Worm (Caenorhabditis elegans) whole organism, early embryonic: ENCODE results near the gene syx-2.

Source experiments
- B0310.2 ChIP-seq: sonication (generic microtip); optimal IDR thresholded peaks from 2 replicates; lab custom pipeline; 2016; ENCODE audit warnings: mild to moderate bottlenecking, missing genetic modification characterization, missing compliant biosample characterization
- F13C5.2 ChIP-seq: sonication (generic microtip); optimal IDR thresholded peaks from 2 replicates; lab custom pipeline; 2017; ENCODE audit warnings: mild to moderate bottlenecking, missing genetic modification characterization, inconsistent platforms, missing compliant biosample characterization
- aly-1 ChIP-seq: sonication (generic microtip); optimal IDR thresholded peaks from 2 replicates; lab custom pipeline; 2016; ENCODE audit warnings: missing genetic modification characterization, missing compliant biosample characterization
- ama-1 ChIP-seq: fragments of 150-350 bp; optimal IDR thresholded peaks from 2 replicates; lab custom pipeline; 2014
- ceh-13 ChIP-seq: fragments of 200-800 bp; sonication (Bioruptor generic); optimal IDR thresholded peaks from 2 replicates; lab custom pipeline; 2018; ENCODE audit warnings: mild to moderate bottlenecking, missing genetic modification characterization, missing compliant biosample characterization
- ceh-36 ChIP-seq: sonication (generic microtip); optimal IDR thresholded peaks from 2 replicates; lab custom pipeline; 2016; ENCODE audit warnings: missing genetic modification characterization, inconsistent platforms, missing compliant biosample characterization
- ets-7 ChIP-seq: sonication (generic microtip); optimal IDR thresholded peaks from 2 replicates; lab custom pipeline; 2016; ENCODE audit warnings: missing genotype, missing genetic modification characterization, missing compliant biosample characterization
- flt-1 ChIP-seq: fragments of 200-800 bp; sonication (Bioruptor generic); IDR thresholded peaks from 2 replicates; pipeline ENCODE4 v1.3.6; 2022; ENCODE audit warnings: missing genetic modification characterization, missing compliant biosample characterization
- hmbx-1 ChIP-seq: sonication (generic microtip); optimal IDR thresholded peaks from 2 replicates; lab custom pipeline; 2016; ENCODE audit warnings: mild to moderate bottlenecking, missing genetic modification characterization, missing compliant biosample characterization
- hmg-4 ChIP-seq: fragments of 200-800 bp; sonication (Bioruptor generic); optimal IDR thresholded peaks from 2 replicates; lab custom pipeline; 2018; ENCODE audit warnings: mild to moderate bottlenecking, missing genetic modification characterization, missing compliant biosample characterization
- hnd-1 ChIP-seq: sonication (generic microtip); optimal IDR thresholded peaks from 2 replicates; lab custom pipeline; 2016; ENCODE audit warnings: missing genetic modification characterization, missing compliant biosample characterization
- pes-1 ChIP-seq: fragments of 200-800 bp; sonication (Bioruptor generic); IDR thresholded peaks from 2 replicates; pipeline ENCODE4 v1.3.6; 2022; ENCODE audit warnings: missing genetic modification reagents, missing genetic modification characterization, missing compliant biosample characterization
- scrt-1 ChIP-seq: fragments of 200-800 bp; sonication (Bioruptor generic); IDR thresholded peaks from 2 replicates; pipeline ENCODE4 v1.3.6; 2022; ENCODE audit warnings: missing genetic modification characterization, missing compliant biosample characterization
- sea-1 ChIP-seq: fragments of 200-800 bp; sonication (Bioruptor generic); conservative IDR thresholded peaks from 2 replicates; pipeline ENCODE4 v1.3.6; 2022; ENCODE audit warnings: missing genetic modification characterization, missing compliant biosample characterization
- tbx-11 ChIP-seq: fragments of 200-800 bp; sonication (Bioruptor generic); IDR thresholded peaks from 2 replicates; pipeline ENCODE4 v1.3.6; 2022; ENCODE audit warnings: missing genetic modification characterization, missing compliant biosample characterization
- tbx-37 ChIP-seq: fragments of 200-800 bp; sonication (Bioruptor generic); conservative IDR thresholded peaks from 2 replicates; pipeline ENCODE4 v1.3.6; 2022; ENCODE audit warnings: missing genetic modification reagents, missing genetic modification characterization, missing compliant biosample characterization
- tra-4 ChIP-seq: sonication (generic microtip); optimal IDR thresholded peaks from 2 replicates; lab custom pipeline; 2017; ENCODE audit warnings: missing genetic modification characterization, missing compliant biosample characterization

Gene syx-2

ce11 chrX:13941865-13942264, 18.1 kb upstream of the syx-2 start:
- no peak for TF ChIP-seq aly-1 (tag; lab: Kevin White, UChicago)
- no peak for TF ChIP-seq ama-1
- no peak for TF ChIP-seq hmg-4 (GFP tag; lab: Kevin White, UChicago)
- no peak for TF ChIP-seq tbx-11 (GFP tag; lab: Robert Waterston, UW)
- TF ChIP-seq hnd-1 = no peak
- no peak for TF ChIP-seq scrt-1 (GFP tag; lab: Robert Waterston, UW)
- TF ChIP-seq ceh-13 (GFP tag; lab: Kevin White, UChicago) = no peak
- no peak for TF ChIP-seq pes-1 (GFP tag; lab: Robert Waterston, UW)
- TF ChIP-seq sea-1 = no peak
- TF ChIP-seq ets-7 = no peak
- no peak for TF ChIP-seq ceh-36 (tag; lab: Kevin White, UChicago)
- TF ChIP-seq flt-1 (GFP tag; lab: Robert Waterston, UW) = no peak
- TF ChIP-seq B0310.2 (tag; lab: Kevin White, UChicago) = no peak
- TF ChIP-seq F13C5.2 = no peak
- no peak for TF ChIP-seq hmbx-1
- TF ChIP-seq tbx-37 (GFP tag; lab: Robert Waterston, UW) = no peak
- TF ChIP-seq tra-4 (tag; lab: Kevin White, UChicago) = no peak

ce11 chrX:13944184-13944583, 15.8 kb upstream of the syx-2 start:
- TF ChIP-seq ama-1 (no peak), aly-1 (tag; lab: Kevin White, UChicago) (no peak), F13C5.2 (peak; percentile 26), ceh-36 (tag; lab: Kevin White, UChicago) (no peak), ceh-13 (GFP tag; lab: Kevin White, UChicago) (no peak)

- no peak for TF ChIP-seq flt-1 (GFP tag; lab: Robert Waterston, UW)
Observed at ce11 chrX:13945090-13945489, 14.9 kb upstream of the syx-2 start.

- TF ChIP-seq hnd-1 (no peak), pes-1 (GFP tag; lab: Robert Waterston, UW) (peak; percentile 20; the same call in 1 of the 2 replicates), F13C5.2 (peak; percentile 70), tbx-37 (GFP tag; lab: Robert Waterston, UW) (no peak), hmg-4 (GFP tag; lab: Kevin White, UChicago) (peak; percentile 69)
Observed at ce11 chrX:13945524-13945923, 14.4 kb upstream of the syx-2 start.

ce11 chrX:13946693-13947583, 13.0 kb upstream of the syx-2 start:
- TF ChIP-seq tbx-11 (GFP tag; lab: Robert Waterston, UW) (no peak), ama-1 (no peak), ceh-36 (tag; lab: Kevin White, UChicago) (no peak), tbx-37 (GFP tag; lab: Robert Waterston, UW) (no peak), hmbx-1 (no peak)

- TF ChIP-seq hnd-1 (no peak), B0310.2 (tag; lab: Kevin White, UChicago) (no peak), tbx-37 (GFP tag; lab: Robert Waterston, UW) (no peak), sea-1 (no peak), ceh-36 (tag; lab: Kevin White, UChicago) (no peak), hmbx-1 (no peak), tbx-11 (GFP tag; lab: Robert Waterston, UW) (0 out of 2 replicates have a peak, but pooled peaks have one; percentile 47), ets-7 (no peak), hmg-4 (GFP tag; lab: Kevin White, UChicago) (peak; percentile 87), aly-1 (tag; lab: Kevin White, UChicago) (peak; percentile 62), ama-1 (no peak), flt-1 (GFP tag; lab: Robert Waterston, UW) (no peak), scrt-1 (GFP tag; lab: Robert Waterston, UW) (no peak), tra-4 (tag; lab: Kevin White, UChicago) (no peak), F13C5.2 (peak; percentile 62), ceh-13 (GFP tag; lab: Kevin White, UChicago) (no peak), pes-1 (GFP tag; lab: Robert Waterston, UW) (no peak)
Observed at ce11 chrX:13948167-13948566, 11.8 kb upstream of the syx-2 start.

- no peak for TF ChIP-seq scrt-1 (GFP tag; lab: Robert Waterston, UW)
Observed at ce11 chrX:13948810-13949209, 11.1 kb upstream of the syx-2 start, which contains the start of gene alg-1. TSS of gene alg-1 (plus strand) at chrX:13949110.

ce11 chrX:13950620-13951152, 9.3 kb upstream of the syx-2 start:
- TF ChIP-seq B0310.2 (tag; lab: Kevin White, UChicago) (peak; percentile 40), F13C5.2 (peak; percentile 38), hmg-4 (GFP tag; lab: Kevin White, UChicago) (peak; percentile 81), tbx-37 (GFP tag; lab: Robert Waterston, UW) (no peak), scrt-1 (GFP tag; lab: Robert Waterston, UW) (0 out of 2 replicates have a peak, but pooled peaks have one; percentile 30), ceh-13 (GFP tag; lab: Kevin White, UChicago) (no peak), flt-1 (GFP tag; lab: Robert Waterston, UW) (no peak), tra-4 (tag; lab: Kevin White, UChicago) (no peak), aly-1 (tag; lab: Kevin White, UChicago) (peak; percentile 44)
